Worm (Caenorhabditis elegans) whole organism, L4 larva: ENCODE measurements around the gene idpc-4.

ENCODE experiments used
- ZK337.2 ChIP-seq: fragments of 200-800 bp; sonication (Bioruptor generic); IDR thresholded peaks from 2 replicates; pipeline ENCODE4 v1.3.6; 2022; ENCODE audit warnings: missing genetic modification reagents, missing genetic modification characterization, missing compliant biosample characterization
- egl-27 ChIP-seq: sonication (generic microtip); optimal IDR thresholded peaks from 3 replicates; lab custom pipeline; 2017; ENCODE audit warnings: missing biosample characterization, missing genetic modification reagents, missing genetic modification characterization
- nhr-76 ChIP-seq: fragments of 150-350 bp; optimal IDR thresholded peaks from 2 replicates; lab custom pipeline; 2014; ENCODE audit warnings: missing biosample characterization, missing genetic modification characterization

- TF ChIP-seq ZK337.2 (GFP tag; lab: Robert Waterston, UW) (no peak), egl-27 (tag; lab: Kevin White, UChicago) (no peak), nhr-76 (tag; lab: Kevin White, UChicago) (no peak)
Observed at ce11 chrV:9632348-9632747, 7.1 kb downstream of the idpc-4 start.
